Fruit fly (Drosophila melanogaster): Measurements from ENCODE around the gene Jhbp15.

dm6 chr3R:21078958-21079357 lies 28.2 kb upstream of the Jhbp15 start:
- no peak for TF ChIP-seq bab1 (GFP tag; optimal IDR thresholded peaks at IDR 0.05)
- no peak for TF ChIP-seq Hr96 (GFP tag; optimal IDR thresholded peaks at IDR 0.05)
- no peak for TF ChIP-seq Clk (GFP tag; optimal IDR thresholded peaks at IDR 0.05)
- no peak for TF ChIP-seq cnc (optimal IDR thresholded peaks at IDR 0.05)
- no peak for TF ChIP-seq CG11617 (GFP tag; optimal IDR thresholded peaks at IDR 0.05)
- TF ChIP-seq CG7101 (tag; optimal IDR thresholded peaks at IDR 0.05) = no peak
- no peak for TF ChIP-seq Crg-1 (GFP tag; optimal IDR thresholded peaks at IDR 0.05)
- TF ChIP-seq tj (GFP tag; optimal IDR thresholded peaks at IDR 0.05) = no peak
- no peak for TF ChIP-seq CG5204 (GFP tag; optimal IDR thresholded peaks at IDR 0.05)
- no peak for TF ChIP-seq CG12768 (GFP tag; optimal IDR thresholded peaks at IDR 0.05)

Measured in whole organism, adult.